Worm (Caenorhabditis elegans) whole organism, midembryonic: ENCODE measurements around the gene kup-1.

Source experiments
- T22C8.4 ChIP-seq: fragments of 200-800 bp; sonication (Bioruptor generic); IDR thresholded peaks from 2 replicates; pipeline ENCODE4 v1.3.6; 2022; ENCODE audit warnings: missing genetic modification characterization, missing compliant biosample characterization
- cog-1 ChIP-seq: sonication (generic microtip); optimal IDR thresholded peaks from 2 replicates; lab custom pipeline; 2016; ENCODE audit warnings: missing genetic modification characterization, missing compliant biosample characterization
- flt-1 ChIP-seq: fragments of 200-800 bp; sonication (Bioruptor generic); IDR thresholded peaks from 2 replicates; pipeline ENCODE4 v1.3.6; 2022; ENCODE audit warnings: missing genetic modification characterization, missing compliant biosample characterization
- klf-2 ChIP-seq: fragments of 200-800 bp; sonication (Bioruptor generic); conservative IDR thresholded peaks from 2 replicates; pipeline ENCODE4 v1.3.6; 2022; ENCODE audit warnings: missing genetic modification reagents, missing genetic modification characterization, missing compliant biosample characterization
- med-1 ChIP-seq: sonication (generic microtip); optimal IDR thresholded peaks from 2 replicates; lab custom pipeline; 2017; ENCODE audit warnings: missing genetic modification characterization, mild to moderate bottlenecking, missing compliant biosample characterization, antibody characterized with exemption, missing genetic modification reagents; ENCODE audit not compliant: insufficient read depth
- ref-1 ChIP-seq: fragments of 200-800 bp; sonication (Bioruptor generic); conservative IDR thresholded peaks from 2 replicates; pipeline ENCODE4 v1.3.6; 2022; ENCODE audit warnings: missing genetic modification reagents, missing genetic modification characterization, missing compliant biosample characterization
- tab-1 ChIP-seq: fragments of 200-800 bp; sonication (Bioruptor generic); IDR thresholded peaks from 2 replicates; pipeline ENCODE4 v1.3.6; 2022; ENCODE audit warnings: missing genetic modification characterization, missing compliant biosample characterization
- ztf-23 ChIP-seq: fragments of 200-800 bp; sonication (Bioruptor generic); IDR thresholded peaks from 2 replicates; pipeline ENCODE4 v1.3.6; 2022; ENCODE audit warnings: missing genetic modification reagents, missing genetic modification characterization, missing compliant biosample characterization
- ztf-29 ChIP-seq: fragments of 200-800 bp; sonication (Bioruptor generic); IDR thresholded peaks from 2 replicates; pipeline ENCODE4 v1.3.6; 2022; ENCODE audit warnings: missing genetic modification reagents, missing genetic modification characterization, missing compliant biosample characterization

DNA sequence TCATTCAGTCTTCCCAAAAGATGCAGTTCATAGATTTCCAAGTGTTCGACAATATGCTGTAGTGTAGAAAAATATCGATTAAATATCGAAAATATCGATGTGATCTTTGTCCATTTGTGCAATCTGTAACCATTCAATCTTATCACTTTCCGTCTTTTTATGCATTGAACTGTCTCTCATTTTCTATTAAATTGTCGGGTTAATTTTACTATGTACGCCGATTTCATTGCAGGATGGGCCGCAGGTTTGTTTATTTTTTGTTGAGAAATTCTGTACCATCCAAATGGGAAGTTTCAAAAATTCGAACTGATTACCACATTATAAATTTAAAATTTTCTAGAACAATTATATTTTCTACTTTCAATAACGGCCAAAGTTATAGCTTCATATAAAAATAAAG, 43.5 kb upstream of the kup-1 start, which contains the start of gene R07B7.8:
- TF ChIP-seq tab-1 (no peak), ztf-23 (GFP tag; lab: Robert Waterston, UW) (no peak), cog-1 (tag; lab: Kevin White, UChicago) (no peak), med-1 (GFP tag; lab: Kevin White, UChicago) (no peak), T22C8.4 (no peak), ztf-29 (GFP tag; lab: Robert Waterston, UW) (no peak), ref-1 (GFP tag; lab: Robert Waterston, UW) (no peak), flt-1 (no peak), klf-2 (GFP tag; lab: Robert Waterston, UW) (no peak)
